Fruit fly (Drosophila melanogaster) whole organism, pupa: ENCODE measurements around the gene CG17075.

Experiments used
- CG10348 ChIP-seq: fragments of 200-800 bp; sonication (Bioruptor generic); IDR thresholded peaks from 2 replicates; pipeline ENCODE4 v1.3.6; 2022; ENCODE audit warnings: missing biosample characterization, missing genetic modification characterization
- CG12605 ChIP-seq: fragments of 200-800 bp; sonication (Bioruptor generic); IDR thresholded peaks from 2 replicates; pipeline ENCODE4 v1.3.6; 2022; ENCODE audit warnings: missing biosample characterization, missing genetic modification characterization
- CG13204 ChIP-seq: fragments of 200-800 bp; sonication (Bioruptor generic); optimal IDR thresholded peaks from 2 replicates; lab custom pipeline; 2018; ENCODE audit warnings: missing biosample characterization, mild to moderate bottlenecking, missing genetic modification characterization, moderate library complexity
- CG14655 ChIP-seq: fragments of 200-800 bp; sonication (Bioruptor generic); optimal IDR thresholded peaks from 3 replicates; lab custom pipeline; 2017; ENCODE audit warnings: mild to moderate bottlenecking, missing biosample characterization, missing genetic modification reagents, missing genetic modification characterization
- CG15710 ChIP-seq: fragments of 200-800 bp; sonication (Bioruptor generic); optimal IDR thresholded peaks from 2 replicates; lab custom pipeline; 2018; ENCODE audit warnings: missing biosample characterization, mild to moderate bottlenecking, missing genetic modification characterization, moderate library complexity
- CG17806 ChIP-seq: fragments of 200-800 bp; sonication (Bioruptor generic); optimal IDR thresholded peaks from 2 replicates; lab custom pipeline; 2018; ENCODE audit warnings: missing biosample characterization, mild to moderate bottlenecking, missing genetic modification characterization, moderate library complexity
- CG32121 ChIP-seq: fragments of 200-800 bp; sonication (Bioruptor generic); IDR thresholded peaks from 2 replicates; pipeline ENCODE4 v1.3.6; 2022; ENCODE audit warnings: missing biosample characterization, missing genetic modification characterization
- CG34367 ChIP-seq: fragments of 200-800 bp; sonication (Bioruptor generic); optimal IDR thresholded peaks from 2 replicates; lab custom pipeline; 2018; ENCODE audit warnings: missing biosample characterization, mild to moderate bottlenecking, missing genetic modification characterization
- CG4496 ChIP-seq: fragments of 200-800 bp; sonication (Bioruptor generic); IDR thresholded peaks from 3 replicates; pipeline ENCODE4 v1.3.6; 2022; ENCODE audit warnings: missing biosample characterization, missing genetic modification characterization
- CG8159 ChIP-seq: fragments of 200-800 bp; sonication (Bioruptor generic); optimal IDR thresholded peaks from 3 replicates; lab custom pipeline; 2018; ENCODE audit warnings: missing biosample characterization, mild to moderate bottlenecking, missing genetic modification characterization, moderate library complexity
- CG8301 ChIP-seq: fragments of 200-800 bp; sonication (Bioruptor generic); optimal IDR thresholded peaks from 2 replicates; lab custom pipeline; 2018; ENCODE audit warnings: missing biosample characterization, mild to moderate bottlenecking, missing genetic modification characterization
- CG9948 ChIP-seq: fragments of 200-800 bp; sonication (Bioruptor generic); optimal IDR thresholded peaks from 2 replicates; lab custom pipeline; 2018; ENCODE audit warnings: missing biosample characterization, mild to moderate bottlenecking, missing genetic modification characterization, moderate library complexity
- D1 ChIP-seq: fragments of 200-800 bp; sonication (Bioruptor generic); optimal IDR thresholded peaks from 2 replicates; lab custom pipeline; 2018; ENCODE audit warnings: missing biosample characterization, mild to moderate bottlenecking, missing genetic modification characterization, moderate library complexity
- EcR ChIP-seq: fragments of 200-800 bp; sonication (Bioruptor generic); optimal IDR thresholded peaks from 3 replicates; lab custom pipeline; 2019; ENCODE audit warnings: missing biosample characterization, missing genetic modification characterization, mild to moderate bottlenecking, moderate library complexity, missing genetic modification reagents
- Ets98B ChIP-seq: fragments of 200-800 bp; sonication (Bioruptor generic); IDR thresholded peaks from 2 replicates; pipeline ENCODE4 v1.3.6; 2022; ENCODE audit warnings: missing biosample characterization, missing genetic modification characterization
- Pif1A ChIP-seq: fragments of 200-800 bp; sonication (Bioruptor generic); optimal IDR thresholded peaks from 3 replicates; lab custom pipeline; 2016; ENCODE audit warnings: missing biosample characterization, missing genetic modification characterization
- Pif1B ChIP-seq: fragments of 200-800 bp; sonication (Bioruptor generic); optimal IDR thresholded peaks from 3 replicates; lab custom pipeline; 2016; ENCODE audit warnings: missing biosample characterization, missing genetic modification characterization
- Snoo ChIP-seq: fragments of 200-800 bp; sonication (Bioruptor generic); optimal IDR thresholded peaks from 3 replicates; lab custom pipeline; 2017; ENCODE audit warnings: missing biosample characterization, mild to moderate bottlenecking, missing genetic modification characterization, inconsistent platforms
- fd96Ca ChIP-seq: fragments of 200-800 bp; sonication (Bioruptor generic); IDR thresholded peaks from 3 replicates; pipeline ENCODE4 v1.3.6; 2022; ENCODE audit warnings: missing biosample characterization, missing genetic modification characterization
- gl ChIP-seq: fragments of 200-800 bp; sonication (Bioruptor generic); optimal IDR thresholded peaks from 2 replicates; lab custom pipeline; 2018; ENCODE audit warnings: missing biosample characterization, mild to moderate bottlenecking, missing genetic modification characterization
- rn ChIP-seq: fragments of 200-800 bp; sonication (Bioruptor generic); IDR thresholded peaks from 2 replicates; pipeline ENCODE4 v1.3.6; 2022; ENCODE audit warnings: missing biosample characterization, missing genetic modification characterization

The CG17075 gene

DNA sequence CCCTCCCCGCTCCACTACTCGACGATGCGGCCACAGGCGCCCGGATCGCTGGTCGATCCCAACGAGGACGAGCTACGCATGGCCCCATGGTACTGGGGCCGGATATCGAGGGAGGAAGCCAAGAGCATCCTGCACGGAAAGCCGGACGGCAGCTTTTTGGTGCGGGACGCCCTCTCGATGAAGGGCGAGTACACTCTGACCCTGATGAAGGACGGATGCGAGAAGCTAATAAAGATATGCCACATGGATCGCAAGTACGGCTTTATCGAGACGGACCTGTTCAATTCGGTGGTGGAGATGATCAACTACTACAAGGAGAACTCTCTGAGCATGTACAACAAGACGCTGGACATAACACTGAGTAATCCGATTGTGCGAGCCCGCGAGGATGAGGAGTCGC is 31.7 kb upstream of the CG17075 start:
- TF ChIP-seq Ets98B (GFP tag; lab: Robert Waterston, UW) (no peak), CG34367 (tag; lab: Kevin White, UChicago) (no peak), Pif1A (GFP tag; lab: Kevin White, UChicago) (no peak), rn (GFP tag; lab: Robert Waterston, UW) (no peak), Snoo (tag; lab: Kevin White, UChicago) (no peak), EcR (GFP tag; lab: Kevin White, UChicago) (no peak), Pif1B (GFP tag; lab: Kevin White, UChicago) (no peak), gl (tag; lab: Kevin White, UChicago) (no peak), D1 (no peak), CG15710 (tag; lab: Kevin White, UChicago) (no peak), CG9948 (tag; lab: Kevin White, UChicago) (no peak), CG17806 (tag; lab: Kevin White, UChicago) (no peak), CG32121 (GFP tag; lab: Robert Waterston, UW) (no peak), fd96Ca (GFP tag; lab: Robert Waterston, UW) (no peak; the same call in 2 of the 3 replicates)

DNA sequence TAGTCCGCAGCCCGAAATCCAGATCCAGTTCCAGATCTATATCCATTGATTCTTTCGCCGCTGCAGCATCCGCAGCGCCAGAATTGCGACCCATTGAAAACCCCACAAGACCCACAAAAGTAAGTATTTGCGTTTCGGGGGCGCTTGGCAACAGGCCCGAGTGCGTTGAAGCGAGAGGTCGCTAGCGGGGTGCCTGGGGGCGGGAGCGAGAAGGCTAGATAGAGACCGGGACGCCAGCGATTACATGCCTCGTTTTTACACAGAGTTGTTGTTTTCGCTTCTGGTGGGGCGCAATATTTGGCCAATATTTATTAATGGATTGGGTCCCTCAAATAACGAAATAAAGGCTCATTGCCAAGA is 31.0 kb upstream of the CG17075 start:
- TF ChIP-seq CG13204 (GFP tag; lab: Kevin White, UChicago): peak; percentile 79
- TF ChIP-seq D1: no peak
- no peak for TF ChIP-seq Pif1A (GFP tag; lab: Kevin White, UChicago)
- no peak for TF ChIP-seq CG14655
- TF ChIP-seq CG10348 (GFP tag; lab: Robert Waterston, UW): no peak
- no peak for TF ChIP-seq CG12605
- TF ChIP-seq CG8301 (tag; lab: Kevin White, UChicago): no peak
- no peak for TF ChIP-seq EcR (GFP tag; lab: Kevin White, UChicago)
- TF ChIP-seq Snoo (tag; lab: Kevin White, UChicago): no peak
- no peak for TF ChIP-seq CG8159
- TF ChIP-seq CG17806 (tag; lab: Kevin White, UChicago): no peak
- TF ChIP-seq CG15710 (tag; lab: Kevin White, UChicago): no peak
- TF ChIP-seq CG4496 (GFP tag; lab: Robert Waterston, UW): no peak
- no peak for TF ChIP-seq gl (tag; lab: Kevin White, UChicago)
- TF ChIP-seq CG9948 (tag; lab: Kevin White, UChicago): no peak
- TF ChIP-seq CG34367 (tag; lab: Kevin White, UChicago): no peak
- TF ChIP-seq Ets98B (GFP tag; lab: Robert Waterston, UW): peak; percentile 22; the same call in 1 of the 2 replicates
- peak; percentile 16; the same call in 1 of the 3 replicates for TF ChIP-seq fd96Ca (GFP tag; lab: Robert Waterston, UW)
- TF ChIP-seq rn (GFP tag; lab: Robert Waterston, UW): no peak
- peak; percentile 62; the same call in 1 of the 2 replicates for TF ChIP-seq CG32121 (GFP tag; lab: Robert Waterston, UW)
- TF ChIP-seq, all 21 proteins: peak for 4

DNA sequence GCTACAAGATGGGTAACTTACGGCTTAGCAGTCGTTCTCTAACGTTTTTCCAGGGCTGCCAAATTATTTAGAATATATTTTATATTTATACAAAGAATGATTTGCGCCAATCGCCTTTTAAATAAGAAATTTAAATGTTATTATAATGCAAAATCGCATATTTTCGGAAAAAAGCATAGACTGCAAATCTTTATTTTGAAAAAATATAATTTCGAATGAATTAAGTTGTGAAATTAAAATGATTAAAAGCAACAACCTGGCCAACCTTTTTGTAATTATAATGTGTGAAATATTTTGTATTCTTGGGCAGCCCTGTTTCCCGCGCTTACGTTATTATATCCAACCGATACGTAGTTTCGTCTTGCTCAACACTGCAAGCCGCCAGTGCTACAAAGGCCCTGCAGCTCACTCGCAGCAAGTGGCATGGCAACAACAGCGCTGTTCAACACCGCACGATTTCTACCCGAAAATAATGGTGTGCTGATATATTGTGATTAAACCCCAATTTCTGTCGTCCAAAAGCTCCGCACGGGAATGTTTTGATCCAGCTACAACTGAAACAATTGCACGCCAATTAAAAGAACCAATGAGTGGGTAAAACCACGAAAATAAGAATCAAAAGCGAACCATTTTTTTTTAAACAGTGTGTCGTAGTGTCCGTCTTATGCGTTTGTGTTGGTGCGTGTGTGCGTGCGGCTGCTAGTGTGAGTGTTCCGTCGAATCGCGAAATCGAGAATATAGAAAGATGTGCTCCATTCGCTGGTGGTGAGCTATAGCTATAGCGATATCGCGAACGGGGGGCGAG is 30.4 kb upstream of the CG17075 start, which contains the start of gene Pi3K21B:
Gene Pi3K21B, plus strand, starts transcription at position 401 of the 805 bp plus-strand sequence.
- TF ChIP-seq Snoo (tag; lab: Kevin White, UChicago) (peak; percentile 89), CG12605 (peak; percentile 63), CG8159 (peak; percentile 87), CG32121 (GFP tag; lab: Robert Waterston, UW) (peak; percentile 67; the same call in 1 of the 2 replicates), gl (tag; lab: Kevin White, UChicago) (no peak), CG13204 (GFP tag; lab: Kevin White, UChicago) (no peak), fd96Ca (GFP tag; lab: Robert Waterston, UW) (peak; percentile 54; the same call in 1 of the 3 replicates), CG9948 (tag; lab: Kevin White, UChicago) (peak; percentile 83), EcR (GFP tag; lab: Kevin White, UChicago) (no peak), Ets98B (GFP tag; lab: Robert Waterston, UW) (peak; percentile 73), CG15710 (tag; lab: Kevin White, UChicago) (peak; percentile 90), rn (GFP tag; lab: Robert Waterston, UW) (peak; percentile 48; the same call in 1 of the 2 replicates), CG10348 (GFP tag; lab: Robert Waterston, UW) (peak; percentile 79), Pif1B (GFP tag; lab: Kevin White, UChicago) (peak; percentile 53), CG34367 (tag; lab: Kevin White, UChicago) (peak; percentile 80), CG4496 (GFP tag; lab: Robert Waterston, UW) (peak; percentile 85), CG17806 (tag; lab: Kevin White, UChicago) (peak; percentile 75), Pif1A (GFP tag; lab: Kevin White, UChicago) (peak; percentile 83), CG8301 (tag; lab: Kevin White, UChicago) (peak; percentile 71), CG14655 (no peak), D1 (no peak)

DNA sequence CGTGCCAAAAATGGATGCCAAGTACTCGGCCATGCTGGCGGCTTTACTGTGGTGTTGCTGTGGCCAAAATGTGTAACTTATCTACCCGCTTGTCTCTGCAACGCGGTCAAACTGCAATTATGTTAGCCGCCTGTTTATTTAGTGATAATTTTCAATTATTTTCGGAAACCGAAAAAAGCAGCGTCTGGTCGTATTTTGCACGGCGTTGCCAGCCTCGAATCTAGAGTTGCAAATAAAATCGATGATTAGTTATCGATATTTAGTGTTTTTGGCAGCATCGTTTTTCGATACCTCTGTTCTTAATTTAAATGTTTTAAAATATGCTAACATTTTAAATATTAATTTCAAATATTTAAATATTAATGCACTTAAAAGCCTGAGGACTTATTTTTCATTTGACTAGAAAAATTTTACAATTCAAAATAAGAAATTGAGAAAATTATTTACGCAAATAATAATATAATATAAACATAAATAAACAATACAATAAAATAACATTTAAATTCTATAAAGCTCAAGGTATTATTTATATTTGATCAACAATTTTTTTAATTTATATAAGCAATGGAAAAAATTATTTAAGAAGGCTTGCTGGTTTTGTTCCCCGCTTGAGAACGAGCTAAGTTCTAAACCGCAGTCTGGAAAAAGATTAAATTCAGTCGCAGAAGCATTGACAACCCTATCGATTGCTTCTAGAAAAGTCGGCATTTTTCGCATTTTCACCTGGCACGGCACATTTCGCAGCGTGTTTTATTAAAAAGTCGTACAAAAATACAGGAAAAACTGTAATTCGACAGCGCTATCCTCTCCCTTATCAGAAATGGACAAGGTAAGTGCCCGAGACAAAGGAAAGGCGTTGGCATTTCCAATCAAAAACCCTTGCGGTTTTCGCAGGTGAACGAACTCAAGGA is 27.4 kb upstream of the CG17075 start, which contains the start of the genes U2af38 and Stip1:
Gene U2af38, minus strand, starts transcription at position 230 of the 911 bp plus-strand sequence.
Gene Stip1, plus strand, starts transcription at position 671 of the 911 bp plus-strand sequence.
- TF ChIP-seq CG9948 (tag; lab: Kevin White, UChicago) (no peak), Pif1B (GFP tag; lab: Kevin White, UChicago) (no peak), EcR (GFP tag; lab: Kevin White, UChicago) (peak; percentile 99), CG4496 (GFP tag; lab: Robert Waterston, UW) (no peak)
